Fruit fly (Drosophila melanogaster) whole organism, adult: ENCODE measurements around the gene CG31913.

Experiments
- CG11617 ChIP-seq: fragments of 200-800 bp; sonication (Bioruptor generic); optimal IDR thresholded peaks from 2 replicates; lab custom pipeline; 2017; ENCODE audit warnings: mild to moderate bottlenecking, missing biosample characterization, missing genetic modification reagents, missing genetic modification characterization
- CG12768 ChIP-seq: fragments of 200-800 bp; sonication (Bioruptor generic); optimal IDR thresholded peaks from 2 replicates; lab custom pipeline; 2017; ENCODE audit warnings: missing biosample characterization, missing genetic modification characterization, mild to moderate bottlenecking, moderate library complexity, missing genetic modification reagents
- CG14711 ChIP-seq: fragments of 200-800 bp; sonication (Bioruptor generic); optimal IDR thresholded peaks from 2 replicates; lab custom pipeline; 2018; ENCODE audit warnings: missing biosample characterization, mild to moderate bottlenecking, missing genetic modification characterization, moderate library complexity
- CG1620 ChIP-seq: fragments of 200-800 bp; sonication (Bioruptor generic); optimal IDR thresholded peaks from 2 replicates; lab custom pipeline; 2016; ENCODE audit warnings: missing biosample characterization, missing genetic modification characterization
- CG33017 ChIP-seq: fragments of 200-800 bp; sonication (Bioruptor generic); optimal IDR thresholded peaks from 2 replicates; lab custom pipeline; 2018; ENCODE audit warnings: missing biosample characterization, mild to moderate bottlenecking, missing genetic modification characterization, moderate library complexity
- CG5204 ChIP-seq: fragments of 200-800 bp; sonication (Bioruptor generic); optimal IDR thresholded peaks from 2 replicates; lab custom pipeline; 2016; ENCODE audit warnings: missing biosample characterization, missing genetic modification characterization
- CG7045 ChIP-seq: fragments of 200-800 bp; sonication (Bioruptor generic); optimal IDR thresholded peaks from 2 replicates; lab custom pipeline; 2017; ENCODE audit warnings: missing biosample characterization, mild to moderate bottlenecking, missing genetic modification characterization
- CG7101 ChIP-seq: fragments of 200-800 bp; sonication (Bioruptor generic); optimal IDR thresholded peaks from 2 replicates; lab custom pipeline; 2018; ENCODE audit warnings: missing biosample characterization, mild to moderate bottlenecking, missing genetic modification characterization, moderate library complexity
- Clk ChIP-seq: fragments of 200-800 bp; sonication (Bioruptor generic); optimal IDR thresholded peaks from 2 replicates; lab custom pipeline; 2017; ENCODE audit warnings: missing biosample characterization, missing genetic modification characterization
- Crg-1 ChIP-seq: fragments of 200-800 bp; sonication (Bioruptor generic); optimal IDR thresholded peaks from 2 replicates; lab custom pipeline; 2016; ENCODE audit warnings: missing biosample characterization, missing genetic modification characterization
- Hr96 ChIP-seq: fragments of 200-800 bp; sonication (Bioruptor generic); optimal IDR thresholded peaks from 2 replicates; lab custom pipeline; 2016; ENCODE audit warnings: missing biosample characterization, missing genetic modification characterization
- Mnt ChIP-seq: fragments of 200-800 bp; sonication (Bioruptor generic); optimal IDR thresholded peaks from 2 replicates; lab custom pipeline; 2016; ENCODE audit warnings: missing biosample characterization, mild to moderate bottlenecking, missing genetic modification characterization
- bab1 ChIP-seq: fragments of 200-800 bp; sonication (Bioruptor generic); optimal IDR thresholded peaks from 3 replicates; lab custom pipeline; 2019; ENCODE audit warnings: missing biosample characterization, mild to moderate bottlenecking, missing genetic modification characterization, moderate library complexity
- cic ChIP-seq: fragments of 200-800 bp; sonication (Bioruptor generic); optimal IDR thresholded peaks from 2 replicates; lab custom pipeline; 2017; ENCODE audit warnings: missing biosample characterization, mild to moderate bottlenecking, missing genetic modification characterization, moderate library complexity
- cnc ChIP-seq, 2 experiments: fragments of >200 bp; optimal IDR thresholded peaks; 2 replicates each; lab custom pipeline; 2017
- kay ChIP-seq: fragments of 200-800 bp; sonication (Bioruptor generic); peaks from one replicate; lab custom pipeline; 2016; ENCODE audit warnings: missing biosample characterization, missing genetic modification characterization, borderline replicate concordance
- ovo ChIP-seq: fragments of 200-800 bp; sonication (Bioruptor generic); optimal IDR thresholded peaks from 2 replicates; lab custom pipeline; 2016; ENCODE audit warnings: missing biosample characterization, missing genetic modification characterization
- pad ChIP-seq: fragments of 200-800 bp; sonication (Bioruptor generic); optimal IDR thresholded peaks from 3 replicates; lab custom pipeline; 2017; ENCODE audit warnings: missing biosample characterization, missing genetic modification characterization, mild to moderate bottlenecking, moderate library complexity, missing genetic modification reagents
- tj ChIP-seq: fragments of 200-800 bp; sonication (Bioruptor generic); optimal IDR thresholded peaks from 3 replicates; lab custom pipeline; 2017; ENCODE audit warnings: missing biosample characterization, mild to moderate bottlenecking, missing genetic modification characterization, moderate library complexity
- toe ChIP-seq: fragments of 200-800 bp; sonication (Bioruptor generic); optimal IDR thresholded peaks from 2 replicates; lab custom pipeline; 2016; ENCODE audit warnings: missing biosample characterization, missing genetic modification characterization

The CG31913 gene

DNA sequence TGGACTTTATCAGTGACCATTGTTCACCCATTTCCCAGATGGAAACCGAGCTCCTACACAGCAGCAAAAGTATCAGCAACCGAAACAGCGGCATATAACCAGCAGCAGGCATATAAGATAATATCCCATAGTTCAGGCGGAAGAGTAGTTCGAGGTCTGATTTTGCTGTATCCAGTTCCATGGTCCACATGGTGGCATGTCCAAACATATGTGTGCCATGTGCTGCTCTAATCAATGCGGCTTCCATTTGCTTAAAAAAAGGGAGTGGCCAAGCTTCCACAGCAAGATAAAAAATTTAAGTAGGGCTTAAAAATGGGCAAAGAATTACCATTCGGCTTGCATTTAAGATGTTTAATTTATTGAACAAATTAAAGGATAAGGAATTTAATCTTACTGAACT is 3.1 kb upstream of the CG31913 start:
- TF ChIP-seq Mnt (no peak), cnc (optimal IDR thresholded peaks at IDR 0.05; lab: Kevin White, UChicago) (no peak), CG1620 (no peak), Crg-1 (GFP tag; lab: Kevin White, UChicago) (no peak), pad (GFP tag; lab: Kevin White, UChicago) (no peak), kay (GFP tag; lab: Kevin White, UChicago) (no peak), CG5204 (GFP tag; lab: Kevin White, UChicago) (no peak), CG33017 (tag; lab: Kevin White, UChicago) (no peak), Hr96 (no peak), CG7045 (GFP tag; lab: Kevin White, UChicago) (no peak)

DNA sequence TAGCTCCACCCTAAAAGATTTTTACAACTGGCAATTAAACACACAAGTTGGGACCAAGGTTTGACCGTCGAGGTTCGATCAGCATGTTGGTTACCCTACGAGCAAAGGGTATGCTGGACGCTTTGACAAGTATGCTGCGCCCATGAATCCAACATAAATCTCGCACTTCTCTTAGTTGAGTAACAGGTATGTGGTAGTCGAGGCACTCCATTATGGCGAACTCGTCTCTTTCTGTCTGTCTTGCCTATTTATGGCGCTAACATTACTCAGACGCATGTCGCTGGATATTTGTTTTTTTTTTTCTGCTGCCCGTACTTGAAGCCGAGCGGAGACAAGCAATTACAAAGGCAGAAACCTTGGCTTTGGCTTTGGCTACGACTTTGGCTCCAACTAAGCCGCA is 2.6 kb upstream of the CG31913 start:
- TF ChIP-seq CG33017 (tag; lab: Kevin White, UChicago): no peak
- TF ChIP-seq CG12768 (GFP tag; lab: Kevin White, UChicago): no peak
- TF ChIP-seq CG14711 (tag; lab: Kevin White, UChicago): no peak
- TF ChIP-seq CG11617 (GFP tag; lab: Kevin White, UChicago): no peak
- TF ChIP-seq cic (GFP tag; lab: Kevin White, UChicago): no peak
- no peak for TF ChIP-seq cnc (optimal IDR thresholded peaks at IDR 0.05; lab: Kevin White, UChicago)

- TF ChIP-seq CG14711 (tag; lab: Kevin White, UChicago): no peak
- TF ChIP-seq cnc (optimal IDR thresholded peaks at IDR 0.05; lab: Kevin White, UChicago): no peak
- no peak for TF ChIP-seq kay (GFP tag; lab: Kevin White, UChicago)
- TF ChIP-seq Mnt: no peak
- no peak for TF ChIP-seq CG11617 (GFP tag; lab: Kevin White, UChicago)
- no peak for TF ChIP-seq bab1 (GFP tag; lab: Kevin White, UChicago)
- TF ChIP-seq Clk (GFP tag; lab: Kevin White, UChicago): no peak
- TF ChIP-seq ovo (GFP tag; lab: Kevin White, UChicago): no peak
- no peak for TF ChIP-seq CG7045 (GFP tag; lab: Kevin White, UChicago)
- TF ChIP-seq pad (GFP tag; lab: Kevin White, UChicago): no peak
- no peak for TF ChIP-seq CG7101 (tag; lab: Kevin White, UChicago)
- TF ChIP-seq cic (GFP tag; lab: Kevin White, UChicago): no peak
- TF ChIP-seq toe: no peak
Observed at dm6 chr2L:5782866-5783265, 965 bp upstream of the CG31913 start.

DNA sequence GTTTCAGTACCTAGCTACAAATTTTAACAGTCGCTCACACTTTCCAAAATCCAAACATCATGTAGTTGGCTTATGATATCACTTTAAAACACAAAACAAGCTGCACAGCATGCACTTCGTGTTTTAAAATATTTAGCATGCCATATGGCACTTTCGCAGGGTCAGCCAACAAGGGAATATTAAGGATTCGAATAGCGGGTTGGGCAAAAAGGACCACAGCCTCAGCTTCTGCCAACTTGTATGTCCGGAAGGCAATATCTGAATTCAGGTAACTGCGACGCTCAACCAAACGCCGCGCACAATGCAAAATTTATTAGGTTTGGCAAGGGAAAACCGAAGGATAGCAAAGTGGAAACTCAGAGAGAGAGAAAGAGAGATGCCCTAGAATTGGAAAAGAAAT is 5.4 kb downstream of the CG31913 start:
- TF ChIP-seq CG5204 (GFP tag; lab: Kevin White, UChicago): no peak
- no peak for TF ChIP-seq tj (GFP tag; lab: Kevin White, UChicago)
- TF ChIP-seq CG7045 (GFP tag; lab: Kevin White, UChicago): no peak
- TF ChIP-seq cnc (optimal IDR thresholded peaks at IDR 0.05; lab: Kevin White, UChicago): no peak
- no peak for TF ChIP-seq bab1 (GFP tag; lab: Kevin White, UChicago)
- no peak for TF ChIP-seq Clk (GFP tag; lab: Kevin White, UChicago)
- no peak for TF ChIP-seq CG11617 (GFP tag; lab: Kevin White, UChicago)

DNA sequence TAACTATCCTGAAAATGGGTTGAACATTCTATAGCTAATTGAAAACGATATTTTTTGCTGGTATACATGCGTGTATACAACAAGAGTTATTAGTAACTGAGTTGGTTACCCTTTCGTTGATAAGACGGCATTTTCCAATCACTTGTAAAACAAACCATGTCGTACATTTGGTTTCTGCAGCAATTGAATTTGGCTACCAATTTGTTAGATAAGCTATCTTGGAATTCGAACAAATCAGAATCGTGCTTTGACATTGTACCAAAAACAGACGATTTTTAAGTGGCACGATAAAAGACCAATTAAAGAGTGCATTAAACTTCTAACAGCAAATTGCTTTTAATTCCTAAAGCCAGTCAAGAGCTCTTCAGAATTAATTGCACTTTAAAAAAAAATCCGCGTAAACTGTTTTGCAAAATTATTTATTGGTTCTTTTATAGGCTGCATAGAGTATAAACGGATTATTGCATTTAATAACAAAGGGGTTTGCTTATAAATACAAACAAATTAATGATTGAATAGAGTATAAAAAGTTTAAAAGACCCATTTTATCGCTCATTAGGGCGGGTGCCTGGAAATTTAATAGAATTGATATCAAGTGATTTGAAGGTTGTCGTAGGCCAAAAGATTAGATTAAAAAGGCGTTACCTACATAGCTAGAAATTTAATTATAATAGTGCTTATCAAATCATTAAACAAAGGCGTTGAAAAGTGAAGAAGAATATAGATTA is 7.1 kb downstream of the CG31913 start:
- TF ChIP-seq kay (GFP tag; lab: Kevin White, UChicago) (peak; percentile 8), CG7101 (tag; lab: Kevin White, UChicago) (no peak)

- TF ChIP-seq CG12768 (GFP tag; lab: Kevin White, UChicago) (no peak), CG11617 (GFP tag; lab: Kevin White, UChicago) (no peak), CG1620 (no peak), Mnt (no peak), CG5204 (GFP tag; lab: Kevin White, UChicago) (no peak), pad (GFP tag; lab: Kevin White, UChicago) (no peak), cic (GFP tag; lab: Kevin White, UChicago) (no peak), kay (GFP tag; lab: Kevin White, UChicago) (no peak), CG33017 (tag; lab: Kevin White, UChicago) (no peak), Clk (GFP tag; lab: Kevin White, UChicago) (no peak), cnc (optimal IDR thresholded peaks at IDR 0.05; lab: Kevin White, UChicago) (no peak), CG7101 (tag; lab: Kevin White, UChicago) (no peak), toe (no peak)
Observed at dm6 chr2L:5793098-5793497, 9.3 kb downstream of the CG31913 start.

DNA sequence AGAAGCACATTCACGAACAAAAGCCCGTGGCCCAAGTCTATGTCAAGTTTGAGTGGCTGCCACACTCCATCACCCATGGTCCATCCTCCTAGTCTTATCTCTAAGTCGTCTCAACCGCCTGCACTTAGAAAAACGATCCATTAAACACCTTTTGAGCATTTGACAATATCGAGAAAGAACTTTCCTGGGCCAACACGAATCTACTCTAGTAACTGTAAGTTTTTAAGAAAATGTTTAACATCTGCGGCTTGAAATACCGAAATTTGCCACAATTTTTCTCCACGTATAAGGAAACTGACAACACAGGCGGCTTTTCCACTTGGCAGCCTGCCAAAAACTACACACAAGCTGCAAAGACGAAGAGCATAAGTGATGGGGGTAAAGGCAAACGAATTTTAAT is 11.4 kb downstream of the CG31913 start:
- TF ChIP-seq ovo (GFP tag; lab: Kevin White, UChicago) (no peak), bab1 (GFP tag; lab: Kevin White, UChicago) (no peak), toe (no peak), CG1620 (no peak), cnc (optimal IDR thresholded peaks at IDR 0.05; lab: Kevin White, UChicago) (no peak), CG7045 (GFP tag; lab: Kevin White, UChicago) (no peak), Mnt (no peak), Hr96 (no peak)
